Worm (Caenorhabditis elegans) whole organism, L3 larva: ENCODE results near the gene H10D18.1.

Experiments
- egl-27 ChIP-seq: sonication (generic microtip); optimal IDR thresholded peaks from 4 replicates; lab custom pipeline; 2017; ENCODE audit warnings: missing biosample characterization, missing genetic modification reagents, missing genetic modification characterization
- jun-1 ChIP-seq: fragments of 150-350 bp; optimal IDR thresholded peaks from 2 replicates; lab custom pipeline; 2014; ENCODE audit warnings: missing biosample characterization, missing genetic modification reagents, missing genetic modification characterization
- lin-15B ChIP-seq: fragments of 150-350 bp; optimal IDR thresholded peaks from 2 replicates; lab custom pipeline; 2014; ENCODE audit warnings: missing biosample characterization, missing genetic modification characterization
- nhr-28 ChIP-seq: fragments of 150-350 bp; optimal IDR thresholded peaks from 2 replicates; lab custom pipeline; 2014; ENCODE audit warnings: missing biosample characterization, missing genetic modification characterization

ce11 chrV:3803343-3803742, 11.7 kb upstream of the H10D18.1 start, which contains the start of gene cyp-33C8:
- TF ChIP-seq lin-15B (tag; lab: Kevin White, UChicago) (no peak), nhr-28 (tag; lab: Kevin White, UChicago) (no peak), egl-27 (tag; lab: Kevin White, UChicago) (no peak), jun-1 (tag; lab: Kevin White, UChicago) (no peak)
